Worm (Caenorhabditis elegans) whole organism, L3 larva: ENCODE results near the gene F29A7.4.

Experiments used
- ceh-16 ChIP-seq: sonication (generic microtip); optimal IDR thresholded peaks from 2 replicates; lab custom pipeline; 2017; ENCODE audit warnings: missing biosample characterization, missing genetic modification characterization
- ceh-28 ChIP-seq: fragments of 150-350 bp; optimal IDR thresholded peaks from 2 replicates; lab custom pipeline; 2014; ENCODE audit warnings: missing biosample characterization, missing genetic modification reagents, missing genetic modification characterization
- ceh-82 ChIP-seq: fragments of 150-350 bp; optimal IDR thresholded peaks from 2 replicates; lab custom pipeline; 2014; ENCODE audit warnings: missing biosample characterization, missing genetic modification characterization
- ceh-9 ChIP-seq: sonication (generic microtip); optimal IDR thresholded peaks from 2 replicates; lab custom pipeline; 2018; ENCODE audit warnings: missing biosample characterization, missing genetic modification characterization
- daf-12 ChIP-seq: fragments of 150-350 bp; optimal IDR thresholded peaks from 2 replicates; lab custom pipeline; 2014; ENCODE audit warnings: missing biosample characterization, missing genetic modification reagents, missing genetic modification characterization
- egl-27 ChIP-seq: sonication (generic microtip); optimal IDR thresholded peaks from 4 replicates; lab custom pipeline; 2017; ENCODE audit warnings: missing biosample characterization, missing genetic modification reagents, missing genetic modification characterization
- egl-5 ChIP-seq: fragments of 150-350 bp; optimal IDR thresholded peaks from 2 replicates; lab custom pipeline; 2017; ENCODE audit warnings: missing biosample characterization, missing genetic modification reagents, missing genetic modification characterization, inconsistent platforms
- elt-1 ChIP-seq: fragments of 150-350 bp; optimal IDR thresholded peaks from 2 replicates; lab custom pipeline; 2014; ENCODE audit warnings: missing biosample characterization, missing genetic modification characterization
- elt-2 ChIP-seq: sonication (generic microtip); optimal IDR thresholded peaks from 2 replicates; lab custom pipeline; 2016; ENCODE audit warnings: missing genetic modification reagents, mild to moderate bottlenecking, missing genetic modification characterization, missing compliant biosample characterization
- eor-1 ChIP-seq, 2 experiments: fragments of 150-350 bp; optimal IDR thresholded peaks; 2 replicates each; lab custom pipeline; 2014 to 2018; ENCODE audit warnings: missing biosample characterization in 2 of 2, missing genetic modification characterization in 2 of 2
- fkh-10 ChIP-seq: sonication (generic microtip); optimal IDR thresholded peaks from 2 replicates; lab custom pipeline; 2017; ENCODE audit warnings: missing biosample characterization, missing genetic modification reagents, missing genetic modification characterization
- fkh-2 ChIP-seq: fragments of 150-350 bp; optimal IDR thresholded peaks from 2 replicates; lab custom pipeline; 2014; ENCODE audit warnings: missing biosample characterization, missing genetic modification reagents, missing genetic modification characterization
- fos-1 ChIP-seq: fragments of 150-350 bp; optimal IDR thresholded peaks from 2 replicates; lab custom pipeline; 2014; ENCODE audit warnings: missing biosample characterization, missing genetic modification characterization
- hmg-11 ChIP-seq: sonication (generic microtip); optimal IDR thresholded peaks from 2 replicates; lab custom pipeline; 2016; ENCODE audit warnings: missing genetic modification characterization, missing compliant biosample characterization
- jun-1 ChIP-seq: fragments of 150-350 bp; optimal IDR thresholded peaks from 2 replicates; lab custom pipeline; 2014; ENCODE audit warnings: missing biosample characterization, missing genetic modification reagents, missing genetic modification characterization
- lin-15B ChIP-seq: fragments of 150-350 bp; optimal IDR thresholded peaks from 2 replicates; lab custom pipeline; 2014; ENCODE audit warnings: missing biosample characterization, missing genetic modification characterization
- lin-39 ChIP-seq: fragments of 150-350 bp; optimal IDR thresholded peaks from 2 replicates; lab custom pipeline; 2018; ENCODE audit warnings: missing biosample characterization, missing genetic modification reagents, missing genetic modification characterization
- mdl-1 ChIP-seq: fragments of 150-350 bp; optimal IDR thresholded peaks from 2 replicates; lab custom pipeline; 2014; ENCODE audit warnings: missing biosample characterization, missing genetic modification characterization
- mml-1 ChIP-seq: fragments of 150-350 bp; sonication (generic microtip); optimal IDR thresholded peaks from 3 replicates; lab custom pipeline; 2014; ENCODE audit warnings: missing biosample characterization, missing genetic modification characterization
- nfya-1 ChIP-seq: sonication (generic microtip); optimal IDR thresholded peaks from 2 replicates; lab custom pipeline; 2017; ENCODE audit warnings: missing genetic modification characterization, mild to moderate bottlenecking, missing compliant biosample characterization, antibody characterized with exemption, moderate library complexity; ENCODE audit not compliant: insufficient read depth
- nhr-12 ChIP-seq: fragments of 150-350 bp; optimal IDR thresholded peaks from 2 replicates; lab custom pipeline; 2014; ENCODE audit warnings: missing biosample characterization, missing genetic modification characterization
- nhr-23 ChIP-seq: fragments of 150-350 bp; optimal IDR thresholded peaks from 2 replicates; lab custom pipeline; 2014; ENCODE audit warnings: missing biosample characterization, missing genetic modification reagents, missing genetic modification characterization
- nhr-237 ChIP-seq: fragments of 150-350 bp; optimal IDR thresholded peaks from 2 replicates; lab custom pipeline; 2014; ENCODE audit warnings: missing biosample characterization, missing genetic modification characterization
- nhr-25 ChIP-seq: sonication (generic microtip); optimal IDR thresholded peaks from 2 replicates; lab custom pipeline; 2017; ENCODE audit warnings: missing biosample characterization, missing genetic modification characterization
- nhr-28 ChIP-seq: fragments of 150-350 bp; optimal IDR thresholded peaks from 2 replicates; lab custom pipeline; 2014; ENCODE audit warnings: missing biosample characterization, missing genetic modification characterization
- nhr-43 ChIP-seq: sonication (generic microtip); optimal IDR thresholded peaks from 2 replicates; lab custom pipeline; 2016; ENCODE audit warnings: mild to moderate bottlenecking, missing genetic modification characterization, missing compliant biosample characterization; ENCODE audit not compliant: poor library complexity, severe bottlenecking
- nhr-67 ChIP-seq: fragments of 150-350 bp; optimal IDR thresholded peaks from 2 replicates; lab custom pipeline; 2014; ENCODE audit warnings: missing biosample characterization, missing genetic modification characterization
- nhr-76 ChIP-seq: fragments of 150-350 bp; sonication (generic microtip); optimal IDR thresholded peaks from 5 replicates; lab custom pipeline; 2014; ENCODE audit warnings: missing biosample characterization, missing genetic modification characterization
- nhr-77 ChIP-seq: fragments of 150-350 bp; optimal IDR thresholded peaks from 2 replicates; lab custom pipeline; 2014; ENCODE audit warnings: missing biosample characterization, missing genetic modification characterization
- pqm-1 ChIP-seq: fragments of 150-350 bp; optimal IDR thresholded peaks from 2 replicates; lab custom pipeline; 2017; ENCODE audit warnings: missing biosample characterization, missing genetic modification characterization, inconsistent platforms
- sea-2 ChIP-seq: fragments of 150-350 bp; sonication (generic microtip); optimal IDR thresholded peaks from 4 replicates; lab custom pipeline; 2014; ENCODE audit warnings: missing biosample characterization, missing genetic modification reagents, missing genetic modification characterization
- unc-39 ChIP-seq: sonication (generic microtip); optimal IDR thresholded peaks from 4 replicates; lab custom pipeline; 2017; ENCODE audit warnings: missing biosample characterization, missing genetic modification characterization
- unc-62 ChIP-seq: fragments of 150-350 bp; sonication (generic microtip); optimal IDR thresholded peaks from 4 replicates; lab custom pipeline; 2014; ENCODE audit warnings: missing biosample characterization, missing genetic modification reagents, missing genetic modification characterization
- zag-1 ChIP-seq: fragments of 150-350 bp; optimal IDR thresholded peaks from 2 replicates; lab custom pipeline; 2014; ENCODE audit warnings: missing biosample characterization, missing genetic modification characterization
- ztf-11 ChIP-seq: fragments of 150-350 bp; optimal IDR thresholded peaks from 2 replicates; lab custom pipeline; 2014; ENCODE audit warnings: missing biosample characterization, missing genetic modification characterization

Gene F29A7.4

DNA sequence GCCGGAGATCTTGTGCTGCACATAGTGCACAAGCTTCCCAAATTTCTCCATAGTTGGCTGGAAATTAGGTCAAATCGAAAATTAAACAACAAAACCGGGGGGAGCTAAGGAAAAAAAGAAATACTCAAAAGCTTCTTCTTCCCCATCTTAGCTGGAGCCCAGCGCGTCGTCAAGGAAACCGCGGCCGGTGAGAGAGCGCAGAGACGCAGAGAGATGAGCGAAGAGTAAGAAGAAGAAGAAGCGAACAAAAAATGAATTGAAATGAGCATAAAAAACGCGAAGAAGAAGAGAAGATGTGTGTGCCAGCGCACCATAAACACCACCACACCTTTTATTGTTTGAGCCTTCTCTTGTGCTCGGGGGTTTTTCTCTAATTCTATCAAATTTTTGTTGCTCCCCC, 14.6 kb upstream of the F29A7.4 start, which contains the start of gene wdr-31:
Gene wdr-31 (minus strand): TSS at position 101 of the 400 bp plus-strand sequence.
- no peak for TF ChIP-seq fkh-10 (GFP tag; lab: Kevin White, UChicago)

DNA sequence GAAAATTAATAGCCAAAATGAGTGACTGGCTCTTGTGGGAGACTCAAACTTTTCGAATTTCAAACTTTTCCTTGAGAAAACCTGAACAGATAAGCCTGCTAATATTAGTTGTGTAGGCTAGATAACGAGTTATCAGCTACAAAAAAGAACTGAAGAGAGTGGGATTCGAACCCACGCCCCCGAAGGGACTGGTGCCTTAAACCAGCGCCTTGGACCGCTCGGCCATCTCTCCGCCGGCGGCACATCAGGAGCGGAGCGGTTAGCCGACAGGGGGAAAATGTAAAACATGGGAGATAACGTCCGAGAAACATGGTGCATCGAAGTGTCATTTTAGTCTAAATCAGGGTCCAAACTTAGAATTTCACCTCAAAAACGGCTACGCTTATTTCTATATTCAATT, 14.2 kb upstream of the F29A7.4 start:
- TF ChIP-seq mdl-1, result no peak
- TF ChIP-seq daf-12 (tag; lab: Kevin White, UChicago), result no peak
- TF ChIP-seq mml-1 (tag; lab: Kevin White, UChicago), result no peak
- no peak for TF ChIP-seq elt-1 (tag; lab: Kevin White, UChicago)

DNA sequence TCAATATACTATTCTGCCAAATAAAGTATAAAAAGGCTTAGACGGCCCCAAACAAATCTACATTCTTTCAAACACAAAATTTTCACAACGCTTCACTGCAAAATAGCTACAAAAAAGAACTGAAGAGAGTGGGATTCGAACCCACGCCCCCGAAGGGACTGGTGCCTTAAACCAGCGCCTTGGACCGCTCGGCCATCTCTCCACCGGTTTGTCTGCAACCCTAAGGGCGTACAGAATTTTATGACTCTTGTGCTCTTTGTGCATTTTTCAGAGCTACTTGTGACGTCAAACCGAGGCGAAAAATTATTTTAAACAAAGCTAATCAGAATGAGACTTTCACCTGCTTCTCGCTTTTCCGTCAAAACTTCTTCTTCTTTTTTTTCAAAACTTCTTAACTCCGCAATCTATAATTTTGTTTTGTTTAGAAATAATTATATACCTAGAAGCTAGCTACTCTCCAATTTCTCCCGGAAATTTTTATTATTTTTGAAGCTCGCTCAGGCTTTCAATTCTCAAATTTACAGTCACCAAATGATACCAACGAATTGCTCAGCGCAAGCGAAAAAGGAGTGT, 13.6 kb upstream of the F29A7.4 start, which contains the start of gene T05A8.8:
Gene T05A8.8 (plus strand): TSS at position 523 of the 573 bp plus-strand sequence.
- TF ChIP-seq jun-1 (tag; lab: Kevin White, UChicago), result no peak
- TF ChIP-seq fkh-10 (GFP tag; lab: Kevin White, UChicago), result no peak
- no peak for TF ChIP-seq nfya-1 (tag; lab: Kevin White, UChicago)
- no peak for TF ChIP-seq zag-1
- no peak for TF ChIP-seq pqm-1
- no peak for TF ChIP-seq nhr-12 (tag; lab: Kevin White, UChicago)
- TF ChIP-seq nhr-28 (tag; lab: Kevin White, UChicago), result no peak
- TF ChIP-seq ceh-16 (tag; lab: Kevin White, UChicago), result no peak
- no peak for TF ChIP-seq lin-15B
- TF ChIP-seq egl-5 (tag; lab: Kevin White, UChicago), result no peak
- TF ChIP-seq nhr-23, result no peak
- no peak for TF ChIP-seq unc-39 (tag; lab: Kevin White, UChicago)
- TF ChIP-seq hmg-11 (tag; lab: Kevin White, UChicago), result no peak
- TF ChIP-seq ceh-82, result no peak

DNA sequence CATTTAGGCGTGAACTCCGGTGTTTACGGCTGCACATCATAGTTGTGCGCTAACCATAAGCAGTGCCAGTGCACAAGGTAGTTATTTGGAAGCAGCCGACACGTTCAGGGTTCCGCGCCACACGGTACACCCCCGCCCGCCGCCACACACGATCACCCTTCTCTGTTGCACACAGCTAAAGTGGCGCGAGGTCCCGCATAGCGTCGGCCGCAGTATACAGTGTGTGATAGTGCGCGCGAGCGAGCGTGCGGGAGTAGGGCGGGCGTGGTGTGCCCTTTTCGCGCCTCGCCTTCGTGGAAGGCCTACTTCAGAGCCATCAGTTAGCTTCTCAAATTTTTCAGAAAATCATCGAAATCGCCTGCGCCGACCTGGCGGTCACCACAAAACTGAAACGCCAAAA, 12.9 kb upstream of the F29A7.4 start:
- no peak for TF ChIP-seq unc-39 (tag; lab: Kevin White, UChicago)
- TF ChIP-seq sea-2 (GFP tag; lab: Kevin White, UChicago), result no peak
- no peak for TF ChIP-seq fkh-2 (tag; lab: Kevin White, UChicago)
- TF ChIP-seq nhr-237, result no peak
- TF ChIP-seq nhr-67 (tag; lab: Kevin White, UChicago), result no peak
- TF ChIP-seq zag-1, result no peak
- no peak for TF ChIP-seq nhr-76
- TF ChIP-seq mdl-1, result no peak
- no peak for TF ChIP-seq unc-62 (GFP tag; lab: Kevin White, UChicago)
- no peak for TF ChIP-seq ceh-16 (tag; lab: Kevin White, UChicago)
- TF ChIP-seq egl-5 (tag; lab: Kevin White, UChicago), result no peak
- no peak for TF ChIP-seq nhr-12 (tag; lab: Kevin White, UChicago)
- TF ChIP-seq nfya-1 (tag; lab: Kevin White, UChicago), result no peak
- TF ChIP-seq nhr-77 (tag; lab: Kevin White, UChicago), result no peak
- TF ChIP-seq fos-1 (tag; lab: Kevin White, UChicago), result no peak
- TF ChIP-seq pqm-1, result no peak
- TF ChIP-seq hmg-11 (tag; lab: Kevin White, UChicago), result no peak
- TF ChIP-seq daf-12 (tag; lab: Kevin White, UChicago), result no peak

DNA sequence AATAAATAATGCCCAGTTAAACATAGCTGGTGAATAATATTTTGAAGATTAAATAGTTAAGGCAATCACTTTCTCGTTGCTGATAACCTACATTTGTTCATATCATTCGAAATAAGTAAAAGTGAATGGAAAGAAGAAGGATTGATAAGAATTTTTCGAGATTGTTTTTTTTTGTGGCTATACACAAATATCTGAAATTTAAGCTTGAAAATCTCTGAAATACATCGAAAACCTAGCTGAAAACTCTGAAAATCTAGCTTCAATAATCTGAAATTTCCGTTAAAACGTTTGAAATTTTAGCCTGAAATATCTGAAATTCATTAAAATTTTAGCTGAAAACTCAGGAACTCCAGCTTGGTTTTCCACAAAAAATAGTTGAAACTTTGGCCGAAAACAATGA, 10.2 kb upstream of the F29A7.4 start, which contains the start of gene T05A8.6:
Gene T05A8.6 (minus strand): TSS at position 101 of the 400 bp plus-strand sequence.
- TF ChIP-seq ceh-28 (tag; lab: Kevin White, UChicago) (no peak), nhr-43 (no peak), mdl-1 (no peak), elt-2 (tag; lab: Kevin White, UChicago) (no peak), fkh-2 (tag; lab: Kevin White, UChicago) (no peak), pqm-1 (no peak), egl-27 (tag; lab: Kevin White, UChicago) (no peak), lin-15B (no peak), unc-39 (tag; lab: Kevin White, UChicago) (no peak)

DNA sequence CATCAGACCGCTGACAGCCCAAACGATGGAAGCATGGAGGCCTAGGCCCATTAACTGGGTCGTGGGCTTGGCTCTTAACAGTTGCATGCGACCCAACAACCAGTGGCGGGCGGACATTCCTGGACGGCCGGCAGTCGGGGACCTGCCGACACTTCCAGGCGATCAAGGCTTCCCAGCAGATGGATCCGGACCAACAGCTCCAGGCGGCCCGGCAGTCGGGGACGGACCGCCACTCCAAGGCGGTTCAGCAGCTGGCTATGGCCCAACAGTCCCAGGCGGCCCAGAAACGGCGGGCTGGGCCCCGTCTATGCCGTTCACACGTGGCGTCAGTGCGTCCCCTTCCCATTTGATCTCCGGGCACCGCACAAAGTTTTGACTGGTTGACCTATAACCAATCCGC, 8.4 kb upstream of the F29A7.4 start:
- TF ChIP-seq pqm-1 (no peak), elt-2 (tag; lab: Kevin White, UChicago) (no peak), lin-39 (tag; lab: Kevin White, UChicago) (no peak), fkh-10 (GFP tag; lab: Kevin White, UChicago) (no peak), eor-1 (tag; optimal IDR thresholded peaks at IDR 0.05; lab: Kevin White, UChicago) (no peak), hmg-11 (tag; lab: Kevin White, UChicago) (no peak), nhr-76 (no peak), nhr-77 (tag; lab: Kevin White, UChicago) (no peak), zag-1 (no peak), ceh-9 (tag; lab: Kevin White, UChicago) (no peak), unc-39 (tag; lab: Kevin White, UChicago) (no peak), ceh-16 (tag; lab: Kevin White, UChicago) (no peak), nfya-1 (tag; lab: Kevin White, UChicago) (no peak), nhr-67 (tag; lab: Kevin White, UChicago) (no peak), nhr-25 (tag; lab: Kevin White, UChicago) (no peak), ztf-11 (tag; lab: Kevin White, UChicago) (no peak), egl-5 (tag; lab: Kevin White, UChicago) (no peak), mdl-1 (no peak), fos-1 (tag; lab: Kevin White, UChicago) (no peak), sea-2 (GFP tag; lab: Kevin White, UChicago) (no peak)
